Worm (Caenorhabditis elegans) whole organism, mixed stage, embryonic: ENCODE results near the gene C27C12.3.

Experiments used
- elt-1 ChIP-seq: sonication (generic microtip); optimal IDR thresholded peaks from 2 replicates; lab custom pipeline; 2017; ENCODE audit warnings: missing genetic modification characterization, mild to moderate bottlenecking, missing compliant biosample characterization, antibody characterized with exemption, moderate library complexity, borderline replicate concordance; ENCODE audit not compliant: insufficient read depth
- nhr-76 ChIP-seq: sonication (generic microtip); optimal IDR thresholded peaks from 2 replicates; lab custom pipeline; 2017; ENCODE audit warnings: missing biosample characterization, missing genetic modification characterization
- pha-4 ChIP-seq: fragments of 150-350 bp; optimal IDR thresholded peaks from 2 replicates; lab custom pipeline; 2018; ENCODE audit warnings: missing biosample characterization, missing genetic modification reagents, missing genetic modification characterization
- snpc-4 ChIP-seq: fragments of 150-350 bp; optimal IDR thresholded peaks from 2 replicates; lab custom pipeline; 2014; ENCODE audit warnings: missing biosample characterization, missing genetic modification characterization
- unc-62 ChIP-seq: fragments of 150-350 bp; optimal IDR thresholded peaks from 2 replicates; lab custom pipeline; 2014; ENCODE audit warnings: missing biosample characterization, missing genetic modification reagents, missing genetic modification characterization
- ztf-11 ChIP-seq: fragments of 150-350 bp; optimal IDR thresholded peaks from 2 replicates; lab custom pipeline; 2014; ENCODE audit warnings: missing biosample characterization, missing genetic modification characterization

ce11 chrX:14871780-14872179, 6.1 kb upstream of the C27C12.3 start, which contains the start of gene F31F6.2:
- TF ChIP-seq unc-62 = no peak
- no peak for TF ChIP-seq nhr-76 (tag; lab: Kevin White, UChicago)
- TF ChIP-seq elt-1 (tag; lab: Kevin White, UChicago) = no peak
- TF ChIP-seq pha-4 (tag; lab: Kevin White, UChicago) = no peak
- TF ChIP-seq ztf-11 (tag; lab: Kevin White, UChicago) = no peak
- TF ChIP-seq snpc-4 (tag; lab: Kevin White, UChicago) = no peak
